Fruit fly (Drosophila melanogaster) Kc167 (cell line): Measurements from ENCODE around the gene CG10353.

ENCODE experiments used
- Myc ChIP-seq: fragments of >200 bp; optimal IDR thresholded peaks from 2 replicates; lab custom pipeline; 2017; ENCODE audit warnings: missing external identifiers
- Sin3A ChIP-seq: fragments of >200 bp; optimal IDR thresholded peaks from 2 replicates; lab custom pipeline; 2018; ENCODE audit warnings: missing external identifiers

DNA sequence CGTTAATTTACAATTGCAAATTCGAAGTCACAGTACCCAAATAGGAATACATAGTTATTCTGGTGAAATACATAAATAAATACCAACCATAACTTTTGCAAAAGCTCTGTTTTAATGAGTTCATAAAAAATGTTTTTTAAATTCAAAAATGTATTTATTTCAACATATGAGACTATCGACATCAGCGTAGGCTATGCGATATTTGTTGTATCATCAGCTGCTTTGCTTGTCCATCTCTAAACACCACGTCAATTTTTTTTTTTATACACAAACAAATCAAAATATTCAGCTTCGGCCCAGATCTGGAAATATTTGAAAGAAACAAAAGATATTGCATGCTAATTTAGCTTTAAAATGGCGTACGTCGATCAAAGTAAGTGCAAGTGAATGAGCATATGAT, 1.2 kb upstream of the CG10353 start, which contains the start of gene CG1840:
- TF ChIP-seq Sin3A (lab: Kevin White, UChicago) (no peak), Myc (no peak)
